Fruit fly (Drosophila melanogaster): Measurements from ENCODE around the gene bif.
A peak's percentile ranks its signal among the peaks of the same experiment; 100 is the strongest.

The bif gene

dm6 chrX:11713808-11714528 is 35.2 kb downstream of the bif start (continued):
- TF ChIP-seq CrebB (tag; optimal IDR thresholded peaks at IDR 0.05) (no peak), klu (GFP tag; IDR thresholded peaks at IDR 0.05) (no peak), gem (tag; optimal IDR thresholded peaks at IDR 0.05) (no peak), pros (GFP tag; optimal IDR thresholded peaks at IDR 0.05) (no peak), cas (GFP tag; IDR thresholded peaks at IDR 0.05) (no peak), CG32767 (GFP tag; IDR thresholded peaks at IDR 0.05) (no peak), vvl (GFP tag; IDR thresholded peaks at IDR 0.05) (peak; percentile 64), CG12155 (GFP tag; optimal IDR thresholded peaks at IDR 0.05) (peak; percentile 81), E2f2 (GFP tag; IDR thresholded peaks at IDR 0.05) (no peak), Chrac-16 (GFP tag; optimal IDR thresholded peaks at IDR 0.05) (no peak), CG33213 (GFP tag; optimal IDR thresholded peaks at IDR 0.05) (no peak), eyg (GFP tag; optimal IDR thresholded peaks at IDR 0.05) (no peak), HLH3B (GFP tag; IDR thresholded peaks at IDR 0.05) (no peak), jigr1 (GFP tag; IDR thresholded peaks at IDR 0.05) (no peak), CG11456 (GFP tag; IDR thresholded peaks at IDR 0.05) (no peak), Ravus (GFP tag; IDR thresholded peaks at IDR 0.05) (no peak), CoRest (tag; optimal IDR thresholded peaks at IDR 0.05) (no peak), pzg (GFP tag; optimal IDR thresholded peaks at IDR 0.05) (no peak), lab (GFP tag; optimal IDR thresholded peaks at IDR 0.05) (peak; percentile 33), sens-2 (GFP tag; IDR thresholded peaks at IDR 0.05) (no peak), CG17612 (GFP tag; IDR thresholded peaks at IDR 0.05) (no peak), Hmx (GFP tag; optimal IDR thresholded peaks at IDR 0.05) (no peak), ham (GFP tag; IDR thresholded peaks at IDR 0.05) (no peak), H15 (GFP tag; IDR thresholded peaks at IDR 0.05) (no peak), Ada2b (GFP tag; IDR thresholded peaks at IDR 0.05) (no peak), ssp (GFP tag; IDR thresholded peaks at IDR 0.05) (no peak), CG14710 (tag; optimal IDR thresholded peaks at IDR 0.05) (no peak), CG1233 (GFP tag; optimal IDR thresholded peaks at IDR 0.05) (no peak), CG5953 (GFP tag; IDR thresholded peaks at IDR 0.05) (no peak), ken (GFP tag; IDR thresholded peaks at IDR 0.05) (no peak), zfh2 (GFP tag; optimal IDR thresholded peaks at IDR 0.05) (no peak), Elba2 (GFP tag; optimal IDR thresholded peaks at IDR 0.05) (no peak), HLH54F (GFP tag; optimal IDR thresholded peaks at IDR 0.05) (no peak), bab2 (GFP tag; optimal IDR thresholded peaks at IDR 0.05) (no peak), crol (GFP tag; IDR thresholded peaks at IDR 0.05) (peak; percentile 92), MBD-R2 (GFP tag; IDR thresholded peaks at IDR 0.05) (peak; percentile 10; the same call in 1 of the 2 replicates), CG34376 (GFP tag; optimal IDR thresholded peaks at IDR 0.05) (peak; percentile 35), CG15479 (GFP tag; optimal IDR thresholded peaks at IDR 0.05) (peak; percentile 5), CG3281 (GFP tag; optimal IDR thresholded peaks at IDR 0.05) (no peak), CG12299 (tag; optimal IDR thresholded peaks at IDR 0.05) (no peak), D19A (tag; optimal IDR thresholded peaks at IDR 0.05) (no peak), CG8924 (tag; optimal IDR thresholded peaks at IDR 0.05) (no peak), Dip3 (GFP tag; optimal IDR thresholded peaks at IDR 0.05) (no peak), CG11398 (GFP tag; optimal IDR thresholded peaks at IDR 0.05) (no peak), trem (tag; optimal IDR thresholded peaks at IDR 0.05) (no peak), CG2678 (tag; optimal IDR thresholded peaks at IDR 0.05) (peak; percentile 37), Hr78 (GFP tag; optimal IDR thresholded peaks at IDR 0.05) (no peak), CG8359 (GFP tag; optimal IDR thresholded peaks at IDR 0.05; ENCODE audit: borderline replicate concordance) (no peak), Meics (GFP tag; optimal IDR thresholded peaks at IDR 0.05) (no peak), D (optimal IDR thresholded peaks at IDR 0.05) (no peak), D (GFP tag; optimal IDR thresholded peaks at IDR 0.05) (no peak)

Data from whole organism, embryonic.